Worm (Caenorhabditis elegans): ENCODE results near the gene hrg-5.
"Not testable (repeated sequence)": the region's sequence is repeated elsewhere in the genome, so short reads cannot be mapped to it uniquely, and the experiment has no call there.

ce11 chrIV:10987342-10987945 is 41.8 kb downstream of the hrg-5 start, which contains the start of gene Y43E12A.3:
- TF ChIP-seq lir-3 (tag; optimal IDR thresholded peaks at IDR 0.05; ENCODE audit: poor library complexity); ces-1 (GFP tag; optimal IDR thresholded peaks at IDR 0.05); lsy-2 (tag; optimal IDR thresholded peaks at IDR 0.05); lin-35 (GFP tag; optimal IDR thresholded peaks at IDR 0.05); C16A3.4 (tag; optimal IDR thresholded peaks at IDR 0.05); sox-4 (tag; optimal IDR thresholded peaks at IDR 0.05); snpc-4 (tag; optimal IDR thresholded peaks at IDR 0.05); unc-98 (GFP tag; IDR thresholded peaks at IDR 0.05); nhr-85 (tag); unc-86 (tag; optimal IDR thresholded peaks at IDR 0.05); pqm-1 (tag; optimal IDR thresholded peaks at IDR 0.05); jun-1 (tag; optimal IDR thresholded peaks at IDR 0.05); ama-1 (optimal IDR thresholded peaks at IDR 0.05); ztf-11 (tag; optimal IDR thresholded peaks at IDR 0.05): not testable (repeated sequence)
